Worm (Caenorhabditis elegans): ENCODE measurements around the gene irk-1.

DNA sequence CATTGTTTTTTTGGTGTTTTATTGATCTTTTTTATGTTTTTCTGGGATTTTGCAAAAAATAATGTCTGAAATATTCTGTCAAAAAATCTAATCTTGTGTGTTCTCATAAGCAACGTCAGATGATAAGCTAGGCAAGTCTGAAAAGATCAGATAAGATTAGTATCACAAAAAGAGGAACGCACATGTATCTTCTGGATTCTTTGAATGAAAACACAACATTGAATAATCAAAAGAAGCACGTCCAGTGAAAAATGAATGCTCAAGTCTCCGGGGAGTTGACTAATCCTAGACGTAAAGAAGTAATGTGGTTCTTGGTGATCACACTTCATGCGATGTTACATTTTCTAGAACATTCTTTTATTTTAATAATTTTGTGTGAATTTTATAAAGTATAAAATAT is 27.5 kb upstream of the irk-1 start:
- TF ChIP-seq tbx-37 (GFP tag; conservative IDR thresholded peaks at IDR 0.05) (no peak), tbx-11 (GFP tag; IDR thresholded peaks at IDR 0.05) (no peak), ceh-36 (tag; optimal IDR thresholded peaks at IDR 0.05) (no peak), B0310.2 (tag; optimal IDR thresholded peaks at IDR 0.05) (no peak), ama-1 (optimal IDR thresholded peaks at IDR 0.05) (no peak), ceh-13 (GFP tag; optimal IDR thresholded peaks at IDR 0.05) (no peak), tra-4 (tag; optimal IDR thresholded peaks at IDR 0.05) (no peak), F13C5.2 (tag; optimal IDR thresholded peaks at IDR 0.05) (no peak), hmbx-1 (tag; optimal IDR thresholded peaks at IDR 0.05) (no peak), aly-1 (tag; optimal IDR thresholded peaks at IDR 0.05) (no peak)
